Worm (Caenorhabditis elegans) whole organism, young adult: ENCODE results near the gene msp-74.

Source experiments
- B0336.3 ChIP-seq: fragments of 200-800 bp; sonication (Bioruptor generic); IDR thresholded peaks from 2 replicates; pipeline ENCODE4 v1.3.6; 2022; ENCODE audit warnings: missing genetic modification characterization, missing compliant biosample characterization
- D2030.7 ChIP-seq: fragments of 200-800 bp; sonication (Bioruptor generic); IDR thresholded peaks from 2 replicates; pipeline ENCODE4 v1.3.6; 2022; ENCODE audit warnings: missing genetic modification reagents, missing genetic modification characterization, missing compliant biosample characterization
- F33H1.4 ChIP-seq: fragments of 200-800 bp; sonication (Bioruptor generic); IDR thresholded peaks from 2 replicates; pipeline ENCODE4 v1.3.6; 2022; ENCODE audit warnings: missing genetic modification reagents, missing genetic modification characterization, missing compliant biosample characterization
- F37B4.10 ChIP-seq: fragments of 200-800 bp; sonication (Bioruptor generic); IDR thresholded peaks from 2 replicates; pipeline ENCODE4 v1.3.6; 2022; ENCODE audit warnings: missing genetic modification characterization, missing compliant biosample characterization
- F49E8.2 ChIP-seq: sonication (generic microtip); optimal IDR thresholded peaks from 3 replicates; lab custom pipeline; 2017; ENCODE audit warnings: missing genetic modification characterization, mild to moderate bottlenecking, missing compliant biosample characterization, antibody characterized with exemption, moderate library complexity; ENCODE audit not compliant: insufficient read depth
- T26A5.8 ChIP-seq: sonication (generic microtip); optimal IDR thresholded peaks from 2 replicates; lab custom pipeline; 2016; ENCODE audit warnings: missing genetic modification characterization, missing compliant biosample characterization
- Y53F4B.3 ChIP-seq: fragments of 200-800 bp; sonication (Bioruptor generic); IDR thresholded peaks from 2 replicates; pipeline ENCODE4 v1.3.6; 2022; ENCODE audit warnings: missing genetic modification reagents, missing genetic modification characterization, missing compliant biosample characterization
- Y56A3A.18 ChIP-seq: fragments of 200-800 bp; sonication (Bioruptor generic); IDR thresholded peaks from 2 replicates; pipeline ENCODE4 v1.3.6; 2022; ENCODE audit warnings: missing genetic modification reagents, missing genetic modification characterization, missing compliant biosample characterization
- Y67H2A.10 ChIP-seq: fragments of 200-800 bp; sonication (Bioruptor generic); conservative IDR thresholded peaks from 2 replicates; pipeline ENCODE4 v1.3.6; 2022; ENCODE audit warnings: missing genetic modification reagents, missing genetic modification characterization, missing compliant biosample characterization
- Y95B8A.8 ChIP-seq: fragments of 200-800 bp; sonication (Bioruptor generic); IDR thresholded peaks from 2 replicates; pipeline ENCODE4 v1.3.6; 2022; ENCODE audit warnings: missing genetic modification reagents, missing genetic modification characterization, missing compliant biosample characterization
- ZK185.1 ChIP-seq: sonication (generic microtip); optimal IDR thresholded peaks from 2 replicates; lab custom pipeline; 2016; ENCODE audit warnings: mild to moderate bottlenecking, missing genetic modification characterization, missing compliant biosample characterization; ENCODE audit not compliant: poor library complexity, severe bottlenecking
- aptf-3 ChIP-seq: fragments of 200-800 bp; sonication (Bioruptor generic); IDR thresholded peaks from 2 replicates; pipeline ENCODE4 v1.3.6; 2022; ENCODE audit warnings: missing genetic modification characterization, missing compliant biosample characterization
- athp-1 ChIP-seq: sonication (generic microtip); optimal IDR thresholded peaks from 2 replicates; lab custom pipeline; 2017; ENCODE audit warnings: mild to moderate bottlenecking, missing genetic modification characterization, missing compliant biosample characterization
- attf-3 ChIP-seq: fragments of 200-800 bp; sonication (Bioruptor generic); conservative IDR thresholded peaks from 2 replicates; pipeline ENCODE4 v1.3.6; 2022; ENCODE audit warnings: missing genetic modification reagents, missing genetic modification characterization, missing compliant biosample characterization
- attf-5 ChIP-seq: fragments of 200-800 bp; sonication (Bioruptor generic); optimal IDR thresholded peaks from 2 replicates; lab custom pipeline; 2018; ENCODE audit warnings: mild to moderate bottlenecking, missing genetic modification characterization, missing compliant biosample characterization
- ceh-100 ChIP-seq: fragments of 200-800 bp; sonication (Bioruptor generic); IDR thresholded peaks from 2 replicates; pipeline ENCODE4 v1.3.6; 2022; ENCODE audit warnings: missing genetic modification reagents, missing genetic modification characterization, missing compliant biosample characterization
- ceh-27 ChIP-seq: fragments of 200-800 bp; sonication (Bioruptor generic); optimal IDR thresholded peaks from 2 replicates; lab custom pipeline; 2018; ENCODE audit warnings: mild to moderate bottlenecking, missing genetic modification characterization, moderate library complexity, missing compliant biosample characterization
- ceh-79 ChIP-seq: sonication (generic microtip); optimal IDR thresholded peaks from 2 replicates; lab custom pipeline; 2017; ENCODE audit warnings: mild to moderate bottlenecking, missing genetic modification characterization, missing compliant biosample characterization
- chd-7 ChIP-seq: sonication (generic microtip); optimal IDR thresholded peaks from 2 replicates; lab custom pipeline; 2016; ENCODE audit warnings: mild to moderate bottlenecking, missing genetic modification characterization, moderate library complexity, missing compliant biosample characterization
- dpff-1 ChIP-seq: sonication (generic microtip); optimal IDR thresholded peaks from 2 replicates; lab custom pipeline; 2017; ENCODE audit warnings: mild to moderate bottlenecking, missing genetic modification characterization, missing compliant biosample characterization
- dpl-1 ChIP-seq: fragments of 150-350 bp; optimal IDR thresholded peaks from 2 replicates; lab custom pipeline; 2014; ENCODE audit warnings: missing biosample characterization, missing genetic modification reagents, missing genetic modification characterization
- egl-44 ChIP-seq: fragments of 200-800 bp; sonication (Bioruptor generic); IDR thresholded peaks from 2 replicates; pipeline ENCODE4 v1.3.6; 2022; ENCODE audit warnings: missing genetic modification reagents, missing genetic modification characterization, missing compliant biosample characterization
- ekl-4 ChIP-seq: fragments of 200-800 bp; sonication (Bioruptor generic); IDR thresholded peaks from 2 replicates; pipeline ENCODE4 v1.3.6; 2022; ENCODE audit warnings: missing genetic modification reagents, missing genetic modification characterization, missing compliant biosample characterization
- hlh-12 ChIP-seq: sonication (generic microtip); optimal IDR thresholded peaks from 2 replicates; lab custom pipeline; 2016; ENCODE audit warnings: missing genetic modification characterization, missing compliant biosample characterization
- hrde-1 ChIP-seq: sonication (generic microtip); optimal IDR thresholded peaks from 2 replicates; lab custom pipeline; 2016; ENCODE audit warnings: missing genetic modification characterization, mild to moderate bottlenecking, missing compliant biosample characterization, moderate library complexity, missing genotype, missing genetic modification reagents, borderline replicate concordance
- lin-35 ChIP-seq, 3 experiments: fragments of 150-350 bp in 2 of 3; sonication (generic microtip) in 1 of 3; optimal IDR thresholded peaks; 2 replicates each; lab custom pipeline; 2014 to 2018; ENCODE audit warnings: missing biosample characterization in 3 of 3, missing genetic modification characterization in 3 of 3, missing genetic modification reagents in 3 of 3
- lsy-27 ChIP-seq: sonication (generic microtip); optimal IDR thresholded peaks from 2 replicates; lab custom pipeline; 2017; ENCODE audit warnings: missing genetic modification characterization, mild to moderate bottlenecking, missing compliant biosample characterization, antibody characterized with exemption, missing genotype, borderline replicate concordance; ENCODE audit not compliant: insufficient read depth
- mes-4 ChIP-seq: sonication (generic microtip); optimal IDR thresholded peaks from 2 replicates; lab custom pipeline; 2016; ENCODE audit warnings: missing genotype, missing genetic modification characterization, missing compliant biosample characterization
- nfyb-1 ChIP-seq: fragments of 200-800 bp; sonication (Bioruptor generic); IDR thresholded peaks from 2 replicates; pipeline ENCODE4 v1.3.6; 2022; ENCODE audit warnings: missing genetic modification reagents, missing genetic modification characterization, missing compliant biosample characterization
- nhr-179 ChIP-seq: sonication (generic microtip); optimal IDR thresholded peaks from 2 replicates; lab custom pipeline; 2016; ENCODE audit warnings: mild to moderate bottlenecking, missing genetic modification characterization, missing compliant biosample characterization
- nhr-80 ChIP-seq: sonication (generic microtip); optimal IDR thresholded peaks from 2 replicates; lab custom pipeline; 2016; ENCODE audit warnings: missing genetic modification characterization, missing compliant biosample characterization
- repo-1 ChIP-seq: sonication (generic microtip); optimal IDR thresholded peaks from 2 replicates; lab custom pipeline; 2017; ENCODE audit warnings: mild to moderate bottlenecking, missing genetic modification characterization, missing compliant biosample characterization
- sdz-38 ChIP-seq: sonication (generic microtip); optimal IDR thresholded peaks from 2 replicates; lab custom pipeline; 2016; ENCODE audit warnings: missing genotype, missing genetic modification characterization, missing compliant biosample characterization
- sptf-2 ChIP-seq: fragments of 200-800 bp; sonication (Bioruptor generic); optimal IDR thresholded peaks from 2 replicates; lab custom pipeline; 2018; ENCODE audit warnings: mild to moderate bottlenecking, missing genetic modification characterization, missing compliant biosample characterization
- tbp1 ChIP-seq: fragments of 200-800 bp; sonication (Bioruptor generic); optimal IDR thresholded peaks from 2 replicates; lab custom pipeline; 2018; ENCODE audit warnings: mild to moderate bottlenecking, missing genetic modification characterization, missing compliant biosample characterization
- unc-62 ChIP-seq: fragments of 150-350 bp; optimal IDR thresholded peaks from 2 replicates; lab custom pipeline; 2014; ENCODE audit warnings: missing biosample characterization, missing genetic modification reagents, missing genetic modification characterization
- xnd-1 ChIP-seq: sonication (generic microtip); optimal IDR thresholded peaks from 2 replicates; lab custom pipeline; 2016; ENCODE audit warnings: missing genotype, missing genetic modification reagents, missing genetic modification characterization, missing compliant biosample characterization
- ztf-3 ChIP-seq: fragments of 200-800 bp; sonication (Bioruptor generic); optimal IDR thresholded peaks from 2 replicates; lab custom pipeline; 2018; ENCODE audit warnings: mild to moderate bottlenecking, missing genetic modification characterization, missing compliant biosample characterization

The msp-74 gene

DNA sequence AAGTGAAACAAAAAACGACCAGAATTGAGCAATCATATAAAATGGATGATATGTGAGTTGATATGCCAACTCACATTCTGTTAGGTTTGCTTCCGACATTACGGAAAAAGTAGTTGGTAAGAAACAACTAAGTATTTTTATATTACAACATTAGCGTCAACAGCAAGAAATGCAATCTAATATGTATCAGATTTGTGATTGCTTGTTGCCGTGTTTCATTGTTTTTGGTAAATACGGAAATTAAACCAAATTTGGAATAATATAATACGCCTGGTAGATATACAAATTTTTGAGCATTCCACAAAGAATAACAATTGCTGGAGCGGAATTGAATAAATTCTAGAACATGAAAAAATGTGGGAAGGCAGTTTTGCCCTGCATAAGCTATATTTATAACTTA is 39.4 kb upstream of the msp-74 start, which contains the start of gene srb-12:
Gene srb-12, minus strand, starts transcription at position 101 of the 400 bp plus-strand sequence.
- TF ChIP-seq T26A5.8 (tag; lab: Kevin White, UChicago) (no peak), repo-1 (tag; lab: Kevin White, UChicago) (no peak), chd-7 (no peak), xnd-1 (tag; lab: Kevin White, UChicago) (no peak), nfyb-1 (no peak), nhr-80 (tag; lab: Kevin White, UChicago) (no peak), ceh-27 (GFP tag; lab: Kevin White, UChicago) (no peak), nhr-179 (no peak), dpl-1 (no peak), Y95B8A.8 (GFP tag; lab: Robert Waterston, UW) (no peak), ceh-79 (no peak), ekl-4 (GFP tag; lab: Robert Waterston, UW) (no peak), F33H1.4 (GFP tag; lab: Robert Waterston, UW) (no peak), F49E8.2 (no peak), lin-35 (GFP tag; optimal IDR thresholded peaks at IDR 0.05; lab: Kevin White, UChicago) (no peak), tbp1 (GFP tag; lab: Kevin White, UChicago) (no peak), B0336.3 (GFP tag; lab: Robert Waterston, UW) (no peak), attf-5 (GFP tag; lab: Kevin White, UChicago) (no peak), unc-62 (GFP tag; lab: Kevin White, UChicago) (no peak)

- TF ChIP-seq attf-3 (GFP tag; lab: Robert Waterston, UW) (no peak), sdz-38 (no peak), ztf-3 (GFP tag; lab: Kevin White, UChicago) (no peak), sptf-2 (GFP tag; lab: Kevin White, UChicago) (no peak)
These were observed 35.7 kb upstream of the msp-74 start, which contains the start of gene srb-16 for ce11 chrII:5150829-5151228. srb-16 (minus strand) TSS chrII:5150929.

DNA sequence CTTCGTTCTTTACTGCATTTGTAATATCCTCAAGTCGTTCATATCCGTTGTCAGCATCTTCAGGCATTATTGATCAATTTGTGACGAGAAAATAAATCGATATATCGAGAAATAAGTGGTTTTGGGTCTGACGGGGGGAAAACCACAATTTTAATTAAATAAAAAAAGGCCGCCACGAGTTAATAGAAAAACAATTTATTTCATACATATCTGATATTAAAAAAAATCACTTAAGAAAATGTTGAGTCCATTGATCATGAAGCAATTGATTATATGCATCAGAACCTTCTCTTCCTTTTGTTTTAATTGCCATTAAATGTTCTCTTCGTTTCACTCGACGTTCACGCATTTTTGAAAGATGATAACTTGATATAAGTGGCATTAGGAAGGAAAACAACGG is 33.2 kb upstream of the msp-74 start, which contains the start of gene F58A6.5:
Gene F58A6.5, minus strand, starts transcription at position 101 of the 400 bp plus-strand sequence.
- no peak for TF ChIP-seq T26A5.8 (tag; lab: Kevin White, UChicago)
- TF ChIP-seq D2030.7 (GFP tag; lab: Robert Waterston, UW), result no peak
- no peak for TF ChIP-seq dpff-1
- TF ChIP-seq F37B4.10 (GFP tag; lab: Robert Waterston, UW), result no peak
- TF ChIP-seq lsy-27 (tag; lab: Kevin White, UChicago), result no peak
- TF ChIP-seq aptf-3 (GFP tag; lab: Robert Waterston, UW), result no peak
- no peak for TF ChIP-seq athp-1 (tag; lab: Kevin White, UChicago)
- TF ChIP-seq Y56A3A.18 (GFP tag; lab: Robert Waterston, UW), result no peak
- TF ChIP-seq mes-4 (tag; lab: Kevin White, UChicago), result no peak
- no peak for TF ChIP-seq ZK185.1 (tag; lab: Kevin White, UChicago)
- no peak for TF ChIP-seq egl-44 (GFP tag; lab: Robert Waterston, UW)
- TF ChIP-seq hlh-12 (tag; lab: Kevin White, UChicago), result no peak
- TF ChIP-seq Y53F4B.3 (GFP tag; lab: Robert Waterston, UW), result no peak
- TF ChIP-seq hrde-1 (tag; lab: Kevin White, UChicago), result no peak
- no peak for TF ChIP-seq Y67H2A.10 (GFP tag; lab: Robert Waterston, UW)
- TF ChIP-seq ceh-100 (GFP tag; lab: Robert Waterston, UW), result no peak
